Worm (Caenorhabditis elegans) whole organism, late embryonic: Measurements from ENCODE around the gene str-230.

Source experiments
- K09A11.1 ChIP-seq: sonication (generic microtip); optimal IDR thresholded peaks from 2 replicates; lab custom pipeline; 2017; ENCODE audit warnings: antibody characterized with exemption, mild to moderate bottlenecking, missing genetic modification characterization, missing compliant biosample characterization; ENCODE audit not compliant: insufficient read depth
- T23F11.4 ChIP-seq: fragments of 200-800 bp; sonication (Bioruptor generic); optimal IDR thresholded peaks from 2 replicates; lab custom pipeline; 2018; ENCODE audit warnings: mild to moderate bottlenecking, missing genetic modification characterization, missing compliant biosample characterization
- Y22D7AL.16 ChIP-seq: sonication (generic microtip); optimal IDR thresholded peaks from 2 replicates; lab custom pipeline; 2016; ENCODE audit warnings: missing genetic modification characterization, missing compliant biosample characterization
- ceh-14 ChIP-seq: sonication (generic microtip); optimal IDR thresholded peaks from 2 replicates; lab custom pipeline; 2016; ENCODE audit warnings: missing genotype, missing genetic modification characterization, missing compliant biosample characterization
- ceh-19 ChIP-seq: fragments of 200-800 bp; sonication (Bioruptor generic); optimal IDR thresholded peaks from 2 replicates; lab custom pipeline; 2018; ENCODE audit warnings: mild to moderate bottlenecking, missing genetic modification characterization, missing compliant biosample characterization
- ceh-2 ChIP-seq: sonication (generic microtip); optimal IDR thresholded peaks from 2 replicates; lab custom pipeline; 2016; ENCODE audit warnings: missing genotype, missing genetic modification characterization, missing compliant biosample characterization
- ceh-24 ChIP-seq: sonication (generic microtip); optimal IDR thresholded peaks from 2 replicates; lab custom pipeline; 2016; ENCODE audit warnings: mild to moderate bottlenecking, missing genetic modification characterization, missing compliant biosample characterization
- ceh-30 ChIP-seq: fragments of 150-350 bp; optimal IDR thresholded peaks from 2 replicates; lab custom pipeline; 2014; ENCODE audit warnings: missing biosample characterization, missing genetic modification characterization
- ceh-34 ChIP-seq: sonication (generic microtip); optimal IDR thresholded peaks from 2 replicates; lab custom pipeline; 2016; ENCODE audit warnings: mild to moderate bottlenecking, missing genetic modification characterization, missing compliant biosample characterization
- ceh-45 ChIP-seq: fragments of 200-800 bp; sonication (Bioruptor generic); IDR thresholded peaks from 2 replicates; pipeline ENCODE4 v1.3.6; 2022; ENCODE audit warnings: missing genetic modification reagents, missing genetic modification characterization, missing compliant biosample characterization
- ceh-48 ChIP-seq: sonication (generic microtip); optimal IDR thresholded peaks from 2 replicates; lab custom pipeline; 2016; ENCODE audit warnings: missing genetic modification characterization, inconsistent platforms, missing compliant biosample characterization
- dmd-4 ChIP-seq: sonication (generic microtip); optimal IDR thresholded peaks from 2 replicates; lab custom pipeline; 2016; ENCODE audit warnings: borderline replicate concordance, missing genetic modification characterization, missing compliant biosample characterization
- ets-4 ChIP-seq: sonication (generic microtip); optimal IDR thresholded peaks from 2 replicates; lab custom pipeline; 2016; ENCODE audit warnings: missing genetic modification characterization, missing compliant biosample characterization
- eyg-1 ChIP-seq: sonication (generic microtip); optimal IDR thresholded peaks from 2 replicates; lab custom pipeline; 2016; ENCODE audit warnings: missing genotype, missing genetic modification characterization, missing compliant biosample characterization
- fax-1 ChIP-seq: sonication (generic microtip); optimal IDR thresholded peaks from 2 replicates; lab custom pipeline; 2016; ENCODE audit warnings: missing genotype, missing genetic modification characterization, missing compliant biosample characterization
- fkh-10 ChIP-seq: fragments of 150-350 bp; optimal IDR thresholded peaks from 2 replicates; lab custom pipeline; 2014; ENCODE audit warnings: missing biosample characterization, missing genetic modification reagents, missing genetic modification characterization
- hlh-15 ChIP-seq: sonication (generic microtip); optimal IDR thresholded peaks from 2 replicates; lab custom pipeline; 2016; ENCODE audit warnings: missing genetic modification characterization, missing compliant biosample characterization
- hlh-30 ChIP-seq: sonication (generic microtip); optimal IDR thresholded peaks from 2 replicates; lab custom pipeline; 2017; ENCODE audit warnings: antibody characterized with exemption, missing genetic modification characterization, missing compliant biosample characterization; ENCODE audit not compliant: insufficient read depth
- hlh-8 ChIP-seq: sonication (generic microtip); optimal IDR thresholded peaks from 2 replicates; lab custom pipeline; 2016; ENCODE audit warnings: missing genotype, missing genetic modification characterization, missing compliant biosample characterization
- lim-6 ChIP-seq: sonication (generic microtip); optimal IDR thresholded peaks from 2 replicates; lab custom pipeline; 2016; ENCODE audit warnings: missing genetic modification characterization, missing compliant biosample characterization
- lin-11 ChIP-seq: fragments of 200-800 bp; sonication (Bioruptor generic); optimal IDR thresholded peaks from 2 replicates; lab custom pipeline; 2018; ENCODE audit warnings: mild to moderate bottlenecking, missing genetic modification characterization, missing compliant biosample characterization
- nhr-232 ChIP-seq: sonication (generic microtip); optimal IDR thresholded peaks from 2 replicates; lab custom pipeline; 2016; ENCODE audit warnings: missing genetic modification characterization, missing compliant biosample characterization
- npax-4 ChIP-seq: sonication (generic microtip); optimal IDR thresholded peaks from 2 replicates; lab custom pipeline; 2016; ENCODE audit warnings: missing genetic modification characterization, missing compliant biosample characterization
- pag-3 ChIP-seq: sonication (generic microtip); optimal IDR thresholded peaks from 2 replicates; lab custom pipeline; 2016; ENCODE audit warnings: missing compliant biosample characterization, missing genetic modification characterization, borderline replicate concordance
- pat-9 ChIP-seq: fragments of 200-800 bp; sonication (Bioruptor generic); optimal IDR thresholded peaks from 2 replicates; lab custom pipeline; 2018; ENCODE audit warnings: mild to moderate bottlenecking, missing genetic modification characterization, moderate library complexity, missing compliant biosample characterization
- pax-1 ChIP-seq: fragments of 150-350 bp; optimal IDR thresholded peaks from 2 replicates; lab custom pipeline; 2014; ENCODE audit warnings: missing biosample characterization, missing genetic modification characterization
- pha-2 ChIP-seq: sonication (generic microtip); optimal IDR thresholded peaks from 2 replicates; lab custom pipeline; 2017; ENCODE audit warnings: mild to moderate bottlenecking, missing genetic modification characterization, missing compliant biosample characterization
- pros-1 ChIP-seq: fragments of 150-350 bp; optimal IDR thresholded peaks from 2 replicates; lab custom pipeline; 2014; ENCODE audit warnings: missing biosample characterization, missing genetic modification reagents, missing genetic modification characterization
- ref-2 ChIP-seq: sonication (generic microtip); optimal IDR thresholded peaks from 2 replicates; lab custom pipeline; 2016; ENCODE audit warnings: missing genetic modification characterization, missing compliant biosample characterization
- sdc-2 ChIP-seq: sonication (generic microtip); optimal IDR thresholded peaks from 2 replicates; lab custom pipeline; 2016; ENCODE audit warnings: missing genotype, missing genetic modification characterization, missing compliant biosample characterization
- sox-2 ChIP-seq: fragments of 200-800 bp; sonication (Bioruptor generic); IDR thresholded peaks from 2 replicates; pipeline ENCODE4 v1.3.6; 2022; ENCODE audit warnings: missing genetic modification reagents, missing genetic modification characterization, missing compliant biosample characterization
- sox-4 ChIP-seq: sonication (generic microtip); optimal IDR thresholded peaks from 2 replicates; lab custom pipeline; 2017; ENCODE audit warnings: mild to moderate bottlenecking, missing genetic modification characterization, inconsistent platforms, missing compliant biosample characterization
- syd-9 ChIP-seq: sonication (generic microtip); optimal IDR thresholded peaks from 2 replicates; lab custom pipeline; 2016; ENCODE audit warnings: mild to moderate bottlenecking, missing genetic modification characterization, moderate library complexity, missing compliant biosample characterization
- tbx-7 ChIP-seq: sonication (generic microtip); optimal IDR thresholded peaks from 2 replicates; lab custom pipeline; 2016; ENCODE audit warnings: missing genotype, missing genetic modification characterization, missing compliant biosample characterization
- ttx-3 ChIP-seq: sonication (generic microtip); optimal IDR thresholded peaks from 2 replicates; lab custom pipeline; 2016; ENCODE audit warnings: missing genetic modification reagents, missing genetic modification characterization, missing compliant biosample characterization
- unc-86 ChIP-seq: sonication (generic microtip); optimal IDR thresholded peaks from 2 replicates; lab custom pipeline; 2016; ENCODE audit warnings: missing genetic modification characterization, missing compliant biosample characterization
- ztf-16 ChIP-seq: sonication (generic microtip); optimal IDR thresholded peaks from 2 replicates; lab custom pipeline; 2017; ENCODE audit warnings: missing genetic modification characterization, missing compliant biosample characterization

The str-230 gene

DNA sequence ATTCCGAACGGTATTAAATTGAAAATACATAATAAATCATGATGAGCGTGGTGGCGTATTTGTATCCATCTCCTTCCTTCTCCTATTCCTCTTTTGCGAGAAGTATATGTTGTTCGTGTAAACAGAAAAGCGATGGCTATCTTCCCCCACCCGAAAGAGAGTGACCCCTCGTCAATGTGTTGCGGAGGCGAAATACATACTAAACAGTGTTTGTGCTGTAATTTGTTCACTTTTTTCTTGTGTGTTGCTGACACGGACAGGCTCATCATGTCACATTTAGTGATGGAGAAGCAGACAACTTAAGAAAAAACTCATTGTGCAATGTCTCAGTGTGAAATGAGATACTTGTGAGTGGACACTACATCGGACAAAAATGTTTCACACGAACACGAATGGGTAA, 21.0 kb upstream of the str-230 start:
- TF ChIP-seq fkh-10 (no peak), ceh-30 (tag; lab: Kevin White, UChicago) (no peak), pat-9 (tag; lab: Kevin White, UChicago) (no peak), sox-4 (tag; lab: Kevin White, UChicago) (no peak), pax-1 (tag; lab: Kevin White, UChicago) (no peak), hlh-30 (tag; lab: Kevin White, UChicago) (no peak), Y22D7AL.16 (tag; lab: Kevin White, UChicago) (no peak), ceh-14 (no peak), ceh-48 (no peak), ceh-45 (GFP tag; lab: Robert Waterston, UW) (no peak), hlh-8 (tag; lab: Kevin White, UChicago) (no peak), syd-9 (tag; lab: Kevin White, UChicago) (no peak)

DNA sequence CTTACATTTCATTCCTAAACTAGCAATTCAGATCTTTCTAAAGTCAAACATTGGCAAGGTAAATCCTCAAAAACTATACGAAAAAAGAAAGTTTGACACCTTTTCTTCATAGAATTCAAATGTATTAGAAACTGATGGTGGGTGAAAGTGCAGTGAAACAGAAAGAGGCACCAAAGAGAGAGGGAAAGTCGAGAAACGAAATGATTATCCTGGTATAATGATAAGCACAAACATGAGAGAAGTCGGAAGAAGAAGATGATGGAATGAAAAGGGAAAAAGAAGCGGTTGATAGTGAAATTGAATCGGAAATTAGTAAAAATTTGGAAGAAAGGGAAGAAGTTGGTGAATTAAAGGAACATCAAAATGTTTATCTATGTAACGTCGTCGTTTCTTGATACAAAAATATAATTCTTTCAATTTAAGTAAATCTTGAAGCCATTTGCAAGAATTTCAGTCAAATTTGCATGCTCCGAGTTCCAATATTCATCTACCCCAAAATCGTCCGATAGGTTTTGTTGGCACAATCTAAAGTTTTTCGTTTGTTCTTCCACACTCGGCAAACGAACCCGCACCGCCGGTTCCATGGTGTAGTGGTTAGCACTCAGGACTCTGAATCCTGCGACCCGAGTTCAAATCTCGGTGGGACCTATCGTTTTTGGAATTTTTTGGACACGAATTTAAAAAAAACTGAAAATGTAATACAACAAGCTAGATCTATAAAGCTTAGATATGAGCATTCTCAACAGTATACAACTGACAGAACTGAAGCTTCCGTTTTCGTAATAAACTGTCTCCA, 20.3 kb upstream of the str-230 start:
- TF ChIP-seq unc-86 (tag; lab: Kevin White, UChicago) (no peak), tbx-7 (no peak), pag-3 (tag; lab: Kevin White, UChicago) (no peak)

DNA sequence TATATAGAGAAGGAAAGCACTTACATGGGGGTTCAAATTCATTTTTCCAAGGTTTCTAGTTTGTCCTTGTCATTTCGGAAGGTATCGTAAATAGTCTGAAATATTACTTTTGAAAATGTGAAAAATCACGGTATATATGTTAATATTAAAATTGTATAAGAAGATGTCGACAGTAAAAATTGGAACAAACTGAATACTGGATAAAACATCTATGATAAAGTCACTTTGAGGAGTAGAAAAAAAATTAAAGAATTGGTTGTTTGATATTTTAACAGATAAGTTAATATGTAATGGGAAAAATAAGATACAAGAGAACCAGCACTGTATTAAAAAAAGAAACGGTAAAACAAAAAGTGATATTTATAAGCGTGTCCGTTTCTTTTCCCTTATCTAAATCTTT, 15.7 kb upstream of the str-230 start, which contains the start of gene nep-21:
Gene nep-21 (minus strand): TSS at position 101 of the 400 bp plus-strand sequence.
- TF ChIP-seq pha-2 (tag; lab: Kevin White, UChicago): no peak
- TF ChIP-seq sox-2 (GFP tag; lab: Robert Waterston, UW): no peak
- no peak for TF ChIP-seq lim-6 (tag; lab: Kevin White, UChicago)
- TF ChIP-seq ceh-48: no peak

DNA sequence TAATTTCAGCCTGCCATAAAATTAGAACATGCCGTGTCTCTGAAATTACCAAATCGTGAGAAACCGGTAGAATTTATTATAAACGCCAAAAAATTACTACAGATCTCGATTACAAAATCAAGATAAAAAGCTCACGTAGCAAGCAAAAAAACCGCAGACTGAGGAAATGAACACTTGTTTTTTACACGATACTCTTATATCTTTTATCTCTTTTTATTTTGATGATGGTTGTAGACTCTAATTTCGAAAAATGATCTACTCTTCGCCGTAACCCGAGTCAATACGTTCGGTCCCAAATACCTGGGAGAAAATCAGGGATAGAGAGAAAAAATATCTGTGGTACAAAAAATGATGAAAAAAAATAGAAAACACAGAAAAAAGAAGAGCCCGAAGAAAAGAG, 12.5 kb upstream of the str-230 start:
- no peak for TF ChIP-seq eyg-1
- no peak for TF ChIP-seq Y22D7AL.16 (tag; lab: Kevin White, UChicago)
- no peak for TF ChIP-seq npax-4
- TF ChIP-seq K09A11.1 (tag; lab: Kevin White, UChicago): no peak
- TF ChIP-seq sdc-2 (tag; lab: Kevin White, UChicago): no peak
- TF ChIP-seq ceh-34: no peak
- no peak for TF ChIP-seq fax-1
- no peak for TF ChIP-seq hlh-15 (tag; lab: Kevin White, UChicago)
- no peak for TF ChIP-seq T23F11.4 (GFP tag; lab: Kevin White, UChicago)
- TF ChIP-seq ceh-24 (tag; lab: Kevin White, UChicago): no peak
- no peak for TF ChIP-seq dmd-4 (tag; lab: Kevin White, UChicago)
- no peak for TF ChIP-seq pag-3 (tag; lab: Kevin White, UChicago)
- no peak for TF ChIP-seq nhr-232 (tag; lab: Kevin White, UChicago)

DNA sequence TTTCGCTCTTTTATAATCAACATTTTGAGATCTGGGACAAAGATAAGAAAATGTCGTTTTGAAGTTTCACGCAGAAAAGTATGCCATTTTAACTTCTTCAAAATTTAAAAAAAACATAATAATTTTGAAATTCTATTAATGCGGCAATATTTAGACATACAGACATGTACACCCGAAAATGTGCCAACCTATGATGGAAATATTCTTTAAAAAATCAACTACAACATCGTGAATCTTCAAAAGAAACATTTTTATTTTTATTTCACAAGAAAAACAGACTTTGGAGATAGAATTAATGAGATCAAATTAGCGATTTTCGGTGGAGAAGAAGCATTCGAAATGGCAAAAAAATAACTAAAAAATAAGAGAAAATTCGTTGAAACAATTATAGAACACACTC, 4.5 kb upstream of the str-230 start, which contains the start of gene T16A9.5:
Gene T16A9.5 (minus strand): TSS at position 101 of the 400 bp plus-strand sequence.
- TF ChIP-seq ttx-3 (tag; lab: Kevin White, UChicago) (no peak), ztf-16 (tag; lab: Kevin White, UChicago) (no peak), ceh-19 (GFP tag; lab: Kevin White, UChicago) (no peak), pros-1 (tag; lab: Kevin White, UChicago) (no peak), lin-11 (no peak), ets-4 (no peak), unc-86 (tag; lab: Kevin White, UChicago) (no peak), ceh-48 (no peak), ref-2 (tag; lab: Kevin White, UChicago) (no peak), ceh-2 (tag; lab: Kevin White, UChicago) (no peak)
